Fruit fly (Drosophila melanogaster): ENCODE results near the gene pkm.

pkm gene

dm6 chrX:11628986-11629571, 45.1 kb upstream of the pkm start (continued):
- TF ChIP-seq Sry-β (GFP tag; optimal IDR thresholded peaks at IDR 0.05) (peak; percentile 4), CG7928 (GFP tag; optimal IDR thresholded peaks at IDR 0.05) (no peak), tio (GFP tag; optimal IDR thresholded peaks at IDR 0.05) (peak; percentile 17), bab2 (GFP tag; optimal IDR thresholded peaks at IDR 0.05) (peak; percentile 46), vvl (GFP tag; IDR thresholded peaks at IDR 0.05) (peak; percentile 75), slou (GFP tag; optimal IDR thresholded peaks at IDR 0.05) (peak; percentile 32), CG12391 (tag; optimal IDR thresholded peaks at IDR 0.05) (peak; percentile 75), Xbp1 (GFP tag; optimal IDR thresholded peaks at IDR 0.05) (peak; percentile 61), CG17359 (tag; optimal IDR thresholded peaks at IDR 0.05) (peak; percentile 61), Bdp1 (GFP tag; optimal IDR thresholded peaks at IDR 0.05) (no peak), CG33213 (GFP tag; optimal IDR thresholded peaks at IDR 0.05) (peak; percentile 31), CG12236 (GFP tag; optimal IDR thresholded peaks at IDR 0.05) (peak; percentile 33), CG1603 (tag; optimal IDR thresholded peaks at IDR 0.05) (peak; percentile 75), CG6854 (GFP tag; optimal IDR thresholded peaks at IDR 0.05) (no peak), H15 (GFP tag; IDR thresholded peaks at IDR 0.05) (peak; percentile 58), pan (optimal IDR thresholded peaks at IDR 0.05) (no peak), pan (GFP tag; optimal IDR thresholded peaks at IDR 0.05 in 1 of 2, IDR thresholded peaks at IDR 0.05 in 1 of 2) (peak in 1 of 2 experiments; percentile 64), insv (GFP tag; optimal IDR thresholded peaks at IDR 0.05) (no peak), wor (GFP tag; IDR thresholded peaks at IDR 0.05) (peak; percentile 38; the same call in 1 of the 2 replicates), cad (GFP tag; optimal IDR thresholded peaks at IDR 0.05) (no peak), Hmr (GFP tag; optimal IDR thresholded peaks at IDR 0.05) (no peak), CG2120 (GFP tag; optimal IDR thresholded peaks at IDR 0.05) (peak; percentile 19), BEAF-32 (GFP tag; optimal IDR thresholded peaks at IDR 0.05) (no peak), CG17802 (tag; optimal IDR thresholded peaks at IDR 0.05) (peak; percentile 17), gsb-n (tag; optimal IDR thresholded peaks at IDR 0.05) (peak; percentile 63), Oli (tag; optimal IDR thresholded peaks at IDR 0.05) (peak; percentile 57), jing (GFP tag; optimal IDR thresholded peaks at IDR 0.05) (no peak), CG5245 (GFP tag; optimal IDR thresholded peaks at IDR 0.05) (peak; percentile 63), CG10267 (tag; optimal IDR thresholded peaks at IDR 0.05) (peak; percentile 66), ewg (GFP tag; optimal IDR thresholded peaks at IDR 0.05) (peak; percentile 28), fd64A (GFP tag; optimal IDR thresholded peaks at IDR 0.05) (peak; percentile 33), Abd-B (GFP tag; optimal IDR thresholded peaks at IDR 0.05) (peak; percentile 33), h (optimal IDR thresholded peaks at IDR 0.05) (no peak), esg (GFP tag; conservative IDR thresholded peaks at IDR 0.05) (peak; percentile 40), CG12219 (GFP tag; optimal IDR thresholded peaks at IDR 0.05) (peak; percentile 17), gem (tag; optimal IDR thresholded peaks at IDR 0.05) (peak; percentile 77), CG7556 (GFP tag; optimal IDR thresholded peaks at IDR 0.05) (peak; percentile 52), CG32532 (GFP tag; IDR thresholded peaks at IDR 0.05) (peak; percentile 34; the same call in 1 of the 2 replicates), slp2 (GFP tag; optimal IDR thresholded peaks at IDR 0.05) (peak; percentile 59), unpg (GFP tag; optimal IDR thresholded peaks at IDR 0.05) (peak; percentile 68), ham (GFP tag; IDR thresholded peaks at IDR 0.05) (no peak), Hr51 (GFP tag; optimal IDR thresholded peaks at IDR 0.05) (peak; percentile 2 to 46), CG11695 (GFP tag; IDR thresholded peaks at IDR 0.05) (peak; percentile 55; the same call in 1 of the 3 replicates), tin (GFP tag; optimal IDR thresholded peaks at IDR 0.05) (peak; percentile 60), CG16863 (GFP tag; optimal IDR thresholded peaks at IDR 0.05) (peak; percentile 33), tgo (GFP tag; IDR thresholded peaks at IDR 0.05) (peak; percentile 54; the same call in 2 of the 3 replicates), dati (GFP tag; IDR thresholded peaks at IDR 0.05) (0 out of 2 replicates have a peak, but pooled peaks have one; percentile 26), CG2712 (tag; optimal IDR thresholded peaks at IDR 0.05) (peak; percentile 65), E2f1 (GFP tag; IDR thresholded peaks at IDR 0.05) (peak; percentile 50), NK7.1 (GFP tag; optimal IDR thresholded peaks at IDR 0.05) (peak; percentile 20)
